Worm (Caenorhabditis elegans) whole organism, late embryonic: ENCODE results near the gene ZC412.10.

ENCODE experiments used
- C08G9.2 ChIP-seq: sonication (generic microtip); optimal IDR thresholded peaks from 2 replicates; lab custom pipeline; 2016; ENCODE audit warnings: mild to moderate bottlenecking, missing genetic modification characterization, moderate library complexity, missing compliant biosample characterization
- C38D4.7 ChIP-seq: fragments of 200-800 bp; sonication (Bioruptor generic); optimal IDR thresholded peaks from 2 replicates; lab custom pipeline; 2018; ENCODE audit warnings: mild to moderate bottlenecking, missing genetic modification characterization, moderate library complexity, missing compliant biosample characterization
- F13H6.1 ChIP-seq: sonication (generic microtip); optimal IDR thresholded peaks from 2 replicates; lab custom pipeline; 2016; ENCODE audit warnings: missing genetic modification characterization, missing compliant biosample characterization
- Y22D7AL.16 ChIP-seq: sonication (generic microtip); optimal IDR thresholded peaks from 2 replicates; lab custom pipeline; 2016; ENCODE audit warnings: missing genetic modification characterization, missing compliant biosample characterization
- ceh-34 ChIP-seq: sonication (generic microtip); optimal IDR thresholded peaks from 2 replicates; lab custom pipeline; 2016; ENCODE audit warnings: mild to moderate bottlenecking, missing genetic modification characterization, missing compliant biosample characterization
- ceh-45 ChIP-seq: fragments of 200-800 bp; sonication (Bioruptor generic); IDR thresholded peaks from 2 replicates; pipeline ENCODE4 v1.3.6; 2022; ENCODE audit warnings: missing genetic modification reagents, missing genetic modification characterization, missing compliant biosample characterization
- ceh-9 ChIP-seq: sonication (generic microtip); optimal IDR thresholded peaks from 2 replicates; lab custom pipeline; 2016; ENCODE audit warnings: mild to moderate bottlenecking, missing genetic modification characterization, inconsistent platforms, missing compliant biosample characterization
- elt-2 ChIP-seq: sonication (generic microtip); optimal IDR thresholded peaks from 2 replicates; lab custom pipeline; 2016; ENCODE audit warnings: missing genetic modification reagents, missing genetic modification characterization, missing compliant biosample characterization
- elt-4 ChIP-seq: sonication (generic microtip); optimal IDR thresholded peaks from 2 replicates; lab custom pipeline; 2016; ENCODE audit warnings: missing genetic modification characterization, missing compliant biosample characterization
- fkh-10 ChIP-seq: fragments of 150-350 bp; optimal IDR thresholded peaks from 2 replicates; lab custom pipeline; 2014; ENCODE audit warnings: missing biosample characterization, missing genetic modification reagents, missing genetic modification characterization
- lin-11 ChIP-seq: fragments of 200-800 bp; sonication (Bioruptor generic); optimal IDR thresholded peaks from 2 replicates; lab custom pipeline; 2018; ENCODE audit warnings: mild to moderate bottlenecking, missing genetic modification characterization, missing compliant biosample characterization
- nfya-1 ChIP-seq: sonication (generic microtip); optimal IDR thresholded peaks from 2 replicates; lab custom pipeline; 2017; ENCODE audit warnings: missing genetic modification characterization, mild to moderate bottlenecking, missing compliant biosample characterization, antibody characterized with exemption, moderate library complexity
- pax-1 ChIP-seq: fragments of 150-350 bp; optimal IDR thresholded peaks from 2 replicates; lab custom pipeline; 2014; ENCODE audit warnings: missing biosample characterization, missing genetic modification characterization
- unc-3 ChIP-seq, 2 experiments: fragments of 200-800 bp in 1 of 2; sonication (Bioruptor generic) in 1 of 2; sonication (generic microtip) in 1 of 2; conservative IDR thresholded peaks in 1 of 2; optimal IDR thresholded peaks in 1 of 2; 2 replicates each; pipeline versions ENCODE4 v1.3.6 to Lab custom; 2016 to 2022; ENCODE audit warnings: missing compliant biosample characterization in 2 of 2, missing genetic modification characterization in 2 of 2, missing genetic modification reagents in 1 of 2

DNA sequence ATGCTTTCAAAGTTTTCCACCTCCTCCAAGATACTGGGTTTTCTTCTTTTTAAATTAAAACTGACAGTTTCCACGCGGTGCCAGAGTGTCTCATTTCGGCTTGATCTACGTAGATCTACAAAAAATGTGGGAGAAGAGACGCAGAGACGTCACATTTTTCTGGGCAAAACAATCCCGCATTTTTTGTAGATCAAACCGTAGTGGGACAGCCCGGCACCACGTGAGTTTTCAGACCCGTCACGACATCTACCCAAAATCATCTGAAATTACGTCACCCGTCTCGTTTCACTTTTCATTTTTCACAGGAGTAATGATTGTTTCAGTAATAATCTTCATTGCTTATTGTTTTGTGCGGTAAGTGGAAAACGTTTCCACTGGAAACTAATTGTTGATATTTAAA, 48.2 kb downstream of the ZC412.10 start:
- TF ChIP-seq elt-4 (tag; lab: Kevin White, UChicago) (no peak), F13H6.1 (tag; lab: Kevin White, UChicago) (no peak), pax-1 (tag; lab: Kevin White, UChicago) (no peak), unc-3 (GFP tag; conservative IDR thresholded peaks at IDR 0.05; lab: Robert Waterston, UW) (no peak), unc-3 (tag; optimal IDR thresholded peaks at IDR 0.05; lab: Kevin White, UChicago) (no peak), ceh-9 (tag; lab: Kevin White, UChicago) (no peak), lin-11 (tag; lab: Kevin White, UChicago) (no peak), ceh-34 (tag; lab: Kevin White, UChicago) (no peak), ceh-45 (GFP tag; lab: Robert Waterston, UW) (no peak), C38D4.7 (GFP tag; lab: Kevin White, UChicago) (no peak), elt-2 (tag; lab: Kevin White, UChicago) (no peak), fkh-10 (GFP tag; lab: Kevin White, UChicago) (no peak), nfya-1 (tag; lab: Kevin White, UChicago) (no peak), Y22D7AL.16 (tag; lab: Kevin White, UChicago) (no peak), C08G9.2 (tag; lab: Kevin White, UChicago) (no peak)
